Fruit fly (Drosophila melanogaster): Measurements from ENCODE around the gene CG12983.

Gene CG12983

DNA sequence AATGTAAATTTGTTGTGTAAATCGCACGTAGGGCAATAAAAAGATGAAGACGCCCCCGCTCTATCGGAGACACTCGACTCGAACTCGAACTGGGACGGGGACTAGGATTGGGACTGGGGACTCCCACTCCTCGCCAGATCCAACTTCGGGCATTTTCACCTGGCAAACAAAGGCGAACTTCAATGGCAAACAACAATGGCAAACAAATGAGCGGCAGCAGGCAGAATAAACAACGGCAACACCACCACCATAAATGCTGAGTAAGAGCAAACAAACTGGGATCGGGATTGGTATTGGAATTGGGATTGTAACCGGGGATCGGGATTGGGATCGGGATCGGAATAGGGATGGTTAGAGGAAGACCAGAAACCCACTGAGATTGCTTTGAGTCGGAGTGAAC, 22.4 kb downstream of the CG12983 start (continued):
- peak in 1 of 3 experiments; percentile 26 for TF ChIP-seq lola (GFP tag; optimal IDR thresholded peaks at IDR 0.05)
- TF ChIP-seq Dll (GFP tag; IDR thresholded peaks at IDR 0.05; ENCODE audit: partially characterized antibody), result no peak
- TF ChIP-seq PHDP (tag; optimal IDR thresholded peaks at IDR 0.05), result peak; percentile 19
- no peak for TF ChIP-seq CG7928 (GFP tag; optimal IDR thresholded peaks at IDR 0.05)
- no peak for TF ChIP-seq CG2129 (GFP tag; IDR thresholded peaks at IDR 0.05; ENCODE audit: partially characterized antibody)
- TF ChIP-seq al (GFP tag; IDR thresholded peaks at IDR 0.05), result no peak
- TF ChIP-seq CG2678 (tag; optimal IDR thresholded peaks at IDR 0.05), result peak; percentile 43
- no peak for TF ChIP-seq lmd (GFP tag; IDR thresholded peaks at IDR 0.05)
- peak; percentile 45 for TF ChIP-seq tup (GFP tag; optimal IDR thresholded peaks at IDR 0.05)
- TF ChIP-seq CG17612 (GFP tag; IDR thresholded peaks at IDR 0.05), result no peak
- no peak for TF ChIP-seq C15 (GFP tag; IDR thresholded peaks at IDR 0.05)
- TF ChIP-seq CG16813 (GFP tag; IDR thresholded peaks at IDR 0.05; ENCODE audit: partially characterized antibody), result no peak
- TF ChIP-seq Blimp-1 (GFP tag; optimal IDR thresholded peaks at IDR 0.05), result peak; percentile 4
- no peak for TF ChIP-seq fru (optimal IDR thresholded peaks at IDR 0.05)
- peak; percentile 5 for TF ChIP-seq dmrt99B (tag; optimal IDR thresholded peaks at IDR 0.05)
- TF ChIP-seq Hr78 (GFP tag; optimal IDR thresholded peaks at IDR 0.05), result no peak
- TF ChIP-seq CG8089 (GFP tag; optimal IDR thresholded peaks at IDR 0.05), result peak; percentile 62
- no peak for TF ChIP-seq Hmr (GFP tag; optimal IDR thresholded peaks at IDR 0.05)
- no peak for TF ChIP-seq CG6791 (GFP tag; IDR thresholded peaks at IDR 0.05; ENCODE audit: partially characterized antibody)
- no peak for TF ChIP-seq Elba2 (GFP tag; optimal IDR thresholded peaks at IDR 0.05)
- TF ChIP-seq gce (GFP tag; IDR thresholded peaks at IDR 0.05), result no peak
- peak; percentile 43 for TF ChIP-seq CG8924 (tag; optimal IDR thresholded peaks at IDR 0.05)
- no peak for TF ChIP-seq CG12155 (GFP tag; optimal IDR thresholded peaks at IDR 0.05)
- no peak for TF ChIP-seq gro (GFP tag; optimal IDR thresholded peaks at IDR 0.05)
- no peak for TF ChIP-seq Gsc (GFP tag; IDR thresholded peaks at IDR 0.05)
- TF ChIP-seq CG12769 (tag; optimal IDR thresholded peaks at IDR 0.05), result peak; percentile 29
- TF ChIP-seq CG9727 (GFP tag; optimal IDR thresholded peaks at IDR 0.05), result peak; percentile 71
- TF ChIP-seq CG34224 (GFP tag; IDR thresholded peaks at IDR 0.05; ENCODE audit: partially characterized antibody), result no peak
- no peak for TF ChIP-seq CG4730 (GFP tag; IDR thresholded peaks at IDR 0.05)
- TF ChIP-seq NC2β (GFP tag; optimal IDR thresholded peaks at IDR 0.05), result no peak
- no peak for TF ChIP-seq ato (GFP tag; IDR thresholded peaks at IDR 0.05; ENCODE audit: partially characterized antibody)
- no peak for TF ChIP-seq Poxn (GFP tag; IDR thresholded peaks at IDR 0.05)
- no peak for TF ChIP-seq Sry-δ (GFP tag; optimal IDR thresholded peaks at IDR 0.05)
- peak; percentile 26 for TF ChIP-seq Camta (GFP tag; optimal IDR thresholded peaks at IDR 0.05)
- TF ChIP-seq CkIIα-i1 (GFP tag; IDR thresholded peaks at IDR 0.05), result no peak
- TF ChIP-seq Doc3 (GFP tag; IDR thresholded peaks at IDR 0.05; ENCODE audit: partially characterized antibody), result no peak
- no peak for TF ChIP-seq NC2α (GFP tag; optimal IDR thresholded peaks at IDR 0.05)
- TF ChIP-seq wek (GFP tag; optimal IDR thresholded peaks at IDR 0.05), result peak; percentile 66
- no peak for TF ChIP-seq knrl (GFP tag; IDR thresholded peaks at IDR 0.05; ENCODE audit: partially characterized antibody)
- TF ChIP-seq aop (GFP tag; IDR thresholded peaks at IDR 0.05), result no peak
- TF ChIP-seq hbn (GFP tag; IDR thresholded peaks at IDR 0.05; ENCODE audit: partially characterized antibody), result no peak
- no peak for TF ChIP-seq CG17361 (GFP tag; IDR thresholded peaks at IDR 0.05)
- no peak for TF ChIP-seq br (optimal IDR thresholded peaks at IDR 0.05)
- TF ChIP-seq usp (GFP tag; optimal IDR thresholded peaks at IDR 0.05), result no peak
- TF ChIP-seq bigmax (GFP tag; optimal IDR thresholded peaks at IDR 0.05), result no peak
- peak; percentile 15 for TF ChIP-seq pb (GFP tag; optimal IDR thresholded peaks at IDR 0.05)
- TF ChIP-seq hkb (optimal IDR thresholded peaks at IDR 0.05), result no peak
- no peak for TF ChIP-seq hkb (GFP tag; IDR thresholded peaks at IDR 0.05)
- no peak for TF ChIP-seq Doc2 (GFP tag; IDR thresholded peaks at IDR 0.05)
- TF ChIP-seq E2f1 (GFP tag; IDR thresholded peaks at IDR 0.05), result no peak
- TF ChIP-seq tio (GFP tag; optimal IDR thresholded peaks at IDR 0.05), result no peak
- TF ChIP-seq chm (GFP tag; IDR thresholded peaks at IDR 0.05), result peak; percentile 40; the same call in 1 of the 2 replicates
